Worm (Caenorhabditis elegans) whole organism, mixed stage, embryonic: ENCODE measurements around the gene mlc-1.
A peak's percentile ranks its signal among the peaks of the same experiment; 100 is the strongest.

Experiments used
- M03D4.4 ChIP-seq: sonication (generic microtip); optimal IDR thresholded peaks from 2 replicates; lab custom pipeline; 2017; ENCODE audit warnings: mild to moderate bottlenecking, missing genetic modification characterization, missing compliant biosample characterization
- blmp-1 ChIP-seq: fragments of 150-350 bp; optimal IDR thresholded peaks from 2 replicates; lab custom pipeline; 2014; ENCODE audit warnings: missing biosample characterization, missing genetic modification characterization
- ceh-43 ChIP-seq: fragments of 200-800 bp; sonication (Bioruptor generic); optimal IDR thresholded peaks from 2 replicates; lab custom pipeline; 2018; ENCODE audit warnings: mild to moderate bottlenecking, missing genetic modification characterization, moderate library complexity, missing compliant biosample characterization
- ceh-83 ChIP-seq: fragments of 200-800 bp; sonication (Bioruptor generic); optimal IDR thresholded peaks from 2 replicates; lab custom pipeline; 2018; ENCODE audit warnings: mild to moderate bottlenecking, missing genetic modification characterization, missing compliant biosample characterization
- ces-1 ChIP-seq: fragments of 150-350 bp; optimal IDR thresholded peaks from 2 replicates; lab custom pipeline; 2014; ENCODE audit warnings: missing biosample characterization, missing genetic modification reagents, missing genetic modification characterization
- cnd-1 ChIP-seq: fragments of 200-800 bp; sonication (Bioruptor generic); optimal IDR thresholded peaks from 2 replicates; lab custom pipeline; 2018; ENCODE audit warnings: mild to moderate bottlenecking, missing genetic modification characterization, missing compliant biosample characterization
- drap-1 ChIP-seq: fragments of 200-800 bp; sonication (Bioruptor generic); optimal IDR thresholded peaks from 3 replicates; lab custom pipeline; 2018; ENCODE audit warnings: mild to moderate bottlenecking, missing genetic modification characterization, missing compliant biosample characterization
- elt-1 ChIP-seq: sonication (generic microtip); optimal IDR thresholded peaks from 2 replicates; lab custom pipeline; 2017; ENCODE audit warnings: missing genetic modification characterization, mild to moderate bottlenecking, missing compliant biosample characterization, antibody characterized with exemption, moderate library complexity, borderline replicate concordance; ENCODE audit not compliant: insufficient read depth
- elt-3 ChIP-seq: fragments of 150-350 bp; optimal IDR thresholded peaks from 2 replicates; lab custom pipeline; 2014; ENCODE audit warnings: missing biosample characterization, missing genetic modification characterization
- flh-1 ChIP-seq: fragments of 200-800 bp; sonication (Bioruptor generic); optimal IDR thresholded peaks from 2 replicates; lab custom pipeline; 2018; ENCODE audit warnings: mild to moderate bottlenecking, missing genetic modification characterization, moderate library complexity, missing compliant biosample characterization
- ham-2 ChIP-seq: fragments of 200-800 bp; sonication (Bioruptor generic); optimal IDR thresholded peaks from 2 replicates; lab custom pipeline; 2018; ENCODE audit warnings: mild to moderate bottlenecking, missing genetic modification characterization, missing compliant biosample characterization
- hlh-1 ChIP-seq: fragments of 150-350 bp; optimal IDR thresholded peaks from 2 replicates; lab custom pipeline; 2014; ENCODE audit warnings: missing biosample characterization, missing genetic modification reagents, missing genetic modification characterization
- lin-13 ChIP-seq: fragments of 150-350 bp; optimal IDR thresholded peaks from 2 replicates; lab custom pipeline; 2014; ENCODE audit warnings: missing biosample characterization, missing genetic modification characterization
- lin-32 ChIP-seq: fragments of 200-800 bp; sonication (Bioruptor generic); optimal IDR thresholded peaks from 2 replicates; lab custom pipeline; 2018; ENCODE audit warnings: mild to moderate bottlenecking, missing genetic modification characterization, missing compliant biosample characterization
- lsy-2 ChIP-seq: fragments of 150-350 bp; optimal IDR thresholded peaks from 2 replicates; lab custom pipeline; 2014; ENCODE audit warnings: missing biosample characterization, missing genetic modification characterization
- mab-5 ChIP-seq: fragments of 150-350 bp; optimal IDR thresholded peaks from 2 replicates; lab custom pipeline; 2014; ENCODE audit warnings: missing biosample characterization, missing genetic modification characterization
- mep-1 ChIP-seq: fragments of 150-350 bp; optimal IDR thresholded peaks from 2 replicates; lab custom pipeline; 2017; ENCODE audit warnings: missing biosample characterization, missing genetic modification reagents, missing genetic modification characterization, inconsistent platforms
- mls-2 ChIP-seq: sonication (generic microtip); optimal IDR thresholded peaks from 2 replicates; lab custom pipeline; 2016; ENCODE audit warnings: mild to moderate bottlenecking, missing genetic modification characterization, moderate library complexity, missing compliant biosample characterization
- nhr-2 ChIP-seq: fragments of 150-350 bp; optimal IDR thresholded peaks from 2 replicates; lab custom pipeline; 2014; ENCODE audit warnings: missing biosample characterization, missing genetic modification characterization
- nhr-237 ChIP-seq: fragments of 150-350 bp; optimal IDR thresholded peaks from 2 replicates; lab custom pipeline; 2014; ENCODE audit warnings: missing biosample characterization, missing genetic modification characterization
- nhr-76 ChIP-seq: sonication (generic microtip); optimal IDR thresholded peaks from 2 replicates; lab custom pipeline; 2017; ENCODE audit warnings: missing biosample characterization, missing genetic modification characterization
- pha-4 ChIP-seq: fragments of 150-350 bp; optimal IDR thresholded peaks from 2 replicates; lab custom pipeline; 2018; ENCODE audit warnings: missing biosample characterization, missing genetic modification reagents, missing genetic modification characterization
- sem-2 ChIP-seq: fragments of 200-800 bp; sonication (Bioruptor generic); optimal IDR thresholded peaks from 2 replicates; lab custom pipeline; 2018; ENCODE audit warnings: mild to moderate bottlenecking, missing genetic modification characterization, missing compliant biosample characterization
- sptf-1 ChIP-seq: sonication (generic microtip); optimal IDR thresholded peaks from 2 replicates; lab custom pipeline; 2017; ENCODE audit warnings: mild to moderate bottlenecking, missing genetic modification characterization, moderate library complexity, missing compliant biosample characterization
- tbx-8 ChIP-seq: fragments of 200-800 bp; sonication (Bioruptor generic); optimal IDR thresholded peaks from 2 replicates; lab custom pipeline; 2018; ENCODE audit warnings: mild to moderate bottlenecking, missing genetic modification characterization, moderate library complexity, missing compliant biosample characterization
- unc-120 ChIP-seq: sonication (generic microtip); optimal IDR thresholded peaks from 2 replicates; lab custom pipeline; 2017; ENCODE audit warnings: missing genetic modification characterization, missing compliant biosample characterization; ENCODE audit not compliant: poor library complexity, severe bottlenecking
- unc-39 ChIP-seq: fragments of 150-350 bp; optimal IDR thresholded peaks from 2 replicates; lab custom pipeline; 2014; ENCODE audit warnings: missing biosample characterization, missing genetic modification characterization
- unc-62 ChIP-seq: fragments of 150-350 bp; optimal IDR thresholded peaks from 2 replicates; lab custom pipeline; 2014; ENCODE audit warnings: missing biosample characterization, missing genetic modification reagents, missing genetic modification characterization
- zip-8 ChIP-seq: fragments of 150-350 bp; optimal IDR thresholded peaks from 2 replicates; lab custom pipeline; 2014; ENCODE audit warnings: missing biosample characterization, missing genetic modification characterization
- ztf-11 ChIP-seq: fragments of 150-350 bp; optimal IDR thresholded peaks from 2 replicates; lab custom pipeline; 2014; ENCODE audit warnings: missing biosample characterization, missing genetic modification characterization

mlc-1 gene

DNA sequence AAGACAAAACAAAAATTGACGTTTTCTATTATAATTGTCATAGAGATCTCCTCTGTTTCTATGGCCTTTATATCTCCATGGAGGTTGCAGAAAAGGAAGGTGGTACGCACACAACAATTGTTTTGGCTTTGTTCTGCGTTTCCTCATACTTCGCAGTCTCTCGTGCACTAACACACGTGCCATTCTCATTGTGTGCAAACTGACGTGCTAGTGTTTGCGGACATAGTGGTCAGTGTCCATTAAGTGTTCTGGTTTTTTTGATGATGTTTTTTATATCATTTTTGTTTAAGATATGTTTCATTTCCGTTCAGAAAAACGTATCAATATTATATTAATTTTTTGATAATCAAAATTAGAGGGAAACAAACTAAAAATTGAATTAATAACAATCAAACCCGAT, 7.6 kb upstream of the mlc-1 start, which contains the start of gene C36E6.2:
C36E6.2 (plus strand) TSS at position 261 of the 400 bp plus-strand sequence.
- TF ChIP-seq lsy-2 (tag; lab: Kevin White, UChicago) (peak; percentile 58), elt-1 (no peak), unc-120 (peak; percentile 16), sptf-1 (tag; lab: Kevin White, UChicago) (peak; percentile 59), lin-13 (tag; lab: Kevin White, UChicago) (peak; percentile 57), hlh-1 (tag; lab: Kevin White, UChicago) (peak; percentile 70), nhr-76 (tag; lab: Kevin White, UChicago) (no peak), ces-1 (GFP tag; lab: Kevin White, UChicago) (peak; percentile 57), ham-2 (peak; percentile 60), mls-2 (peak; percentile 39), ztf-11 (tag; lab: Kevin White, UChicago) (no peak), flh-1 (GFP tag; lab: Kevin White, UChicago) (no peak), unc-62 (GFP tag; lab: Kevin White, UChicago) (no peak), drap-1 (GFP tag; lab: Kevin White, UChicago) (peak; percentile 1), mep-1 (tag; lab: Kevin White, UChicago) (peak; percentile 69), zip-8 (tag; lab: Kevin White, UChicago) (no peak), pha-4 (tag; lab: Kevin White, UChicago) (peak; percentile 66), lin-32 (GFP tag; lab: Kevin White, UChicago) (no peak), tbx-8 (GFP tag; lab: Kevin White, UChicago) (no peak), ceh-83 (GFP tag; lab: Kevin White, UChicago) (no peak), cnd-1 (tag; lab: Kevin White, UChicago) (no peak), ceh-43 (GFP tag; lab: Kevin White, UChicago) (peak; percentile 14)

DNA sequence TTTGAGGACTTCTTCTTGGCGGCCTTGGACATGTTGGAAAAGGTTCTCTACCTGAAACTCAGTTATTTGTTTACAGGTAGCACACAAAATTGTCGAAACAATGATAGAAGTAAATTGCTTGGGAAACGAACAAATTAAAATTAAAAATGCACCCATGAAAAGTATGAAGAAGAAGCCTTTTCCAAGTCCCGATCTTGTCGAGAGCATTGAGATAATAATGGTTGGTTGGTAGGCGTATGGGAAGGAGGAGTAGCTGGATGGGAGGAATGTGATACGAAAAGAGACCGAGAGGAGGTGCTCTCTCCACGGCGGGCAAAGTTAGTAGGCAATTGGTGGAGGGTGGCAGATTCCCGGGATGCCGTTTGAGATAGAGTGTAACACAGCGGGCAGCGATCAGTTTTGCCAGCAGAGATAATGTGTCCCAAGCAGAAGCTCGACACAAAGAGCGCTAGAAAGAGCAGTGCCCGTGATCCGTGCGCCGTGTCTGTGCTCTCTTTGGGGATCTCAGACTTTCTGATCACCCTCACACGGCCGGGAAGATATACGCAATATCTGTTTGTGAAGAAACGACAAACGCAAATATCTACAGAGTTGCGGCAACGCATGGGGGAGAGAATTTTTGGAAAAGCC, 2.4 kb upstream of the mlc-1 start, which contains the start of gene mlc-2:
mlc-2 (minus strand) TSS at position 51 of the 630 bp plus-strand sequence.
- TF ChIP-seq ceh-83 (GFP tag; lab: Kevin White, UChicago): no peak
- TF ChIP-seq M03D4.4: peak; percentile 51
- TF ChIP-seq ceh-43 (GFP tag; lab: Kevin White, UChicago): no peak
- TF ChIP-seq drap-1 (GFP tag; lab: Kevin White, UChicago): no peak
- TF ChIP-seq hlh-1 (tag; lab: Kevin White, UChicago): peak; percentile 72
- TF ChIP-seq lin-32 (GFP tag; lab: Kevin White, UChicago): no peak
- TF ChIP-seq unc-62 (GFP tag; lab: Kevin White, UChicago): peak; percentile 37
- TF ChIP-seq mls-2: no peak
- TF ChIP-seq sem-2: no peak
- TF ChIP-seq pha-4 (tag; lab: Kevin White, UChicago): no peak
- no peak for TF ChIP-seq lin-13 (tag; lab: Kevin White, UChicago)
- TF ChIP-seq unc-120: peak; percentile 97
- TF ChIP-seq mab-5 (tag; lab: Kevin White, UChicago): no peak
- TF ChIP-seq nhr-76 (tag; lab: Kevin White, UChicago): no peak

DNA sequence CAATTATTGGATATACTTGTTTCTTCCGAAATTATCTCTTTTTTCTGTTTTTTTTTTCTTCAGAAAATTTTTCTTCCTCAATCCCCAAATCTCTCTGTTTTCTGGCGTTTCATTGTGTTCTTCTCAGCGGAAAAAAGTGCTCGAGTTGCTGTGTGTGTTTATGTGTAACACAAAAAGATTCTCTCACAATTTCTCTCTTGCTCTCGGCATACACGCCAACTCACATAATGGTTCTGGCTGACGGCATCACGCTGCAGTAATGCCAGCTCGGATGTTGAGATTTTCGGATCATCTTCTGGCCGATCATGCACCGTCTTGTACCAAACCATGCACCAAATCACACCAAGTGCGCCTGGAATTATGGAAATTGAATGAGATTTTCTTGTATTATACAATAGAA, 2.9 kb downstream of the mlc-1 start:
- no peak for TF ChIP-seq lin-32 (GFP tag; lab: Kevin White, UChicago)
- TF ChIP-seq hlh-1 (tag; lab: Kevin White, UChicago): peak; percentile 32
- TF ChIP-seq unc-39 (tag; lab: Kevin White, UChicago): no peak
- TF ChIP-seq mls-2: no peak
- no peak for TF ChIP-seq mab-5 (tag; lab: Kevin White, UChicago)
- no peak for TF ChIP-seq nhr-237 (tag; lab: Kevin White, UChicago)
- TF ChIP-seq blmp-1 (tag; lab: Kevin White, UChicago): no peak

DNA sequence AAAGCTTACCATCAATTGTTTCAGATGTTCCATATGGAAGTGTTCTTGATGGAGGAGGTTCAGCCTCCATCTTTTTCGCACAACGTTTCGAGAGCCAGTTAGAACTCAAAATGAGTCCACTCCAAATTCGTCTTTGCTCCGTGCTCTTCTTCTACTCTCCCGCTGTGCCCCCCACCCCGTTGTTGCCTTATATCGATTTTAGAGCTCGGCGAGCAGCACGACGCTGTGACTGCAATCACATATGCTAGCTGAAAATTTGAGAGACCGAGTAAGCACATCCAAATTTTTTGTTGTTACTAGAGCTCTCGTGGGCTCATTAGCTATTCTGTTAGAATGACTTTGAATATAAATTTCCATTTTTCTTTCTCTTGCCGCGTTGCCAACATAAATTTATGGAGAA, 5.8 kb downstream of the mlc-1 start, which contains the start of gene slc-17.1:
slc-17.1 (minus strand) TSS at position 101 of the 400 bp plus-strand sequence.
- TF ChIP-seq unc-120 (no peak), ham-2 (no peak), elt-3 (tag; lab: Kevin White, UChicago) (no peak), nhr-2 (tag; lab: Kevin White, UChicago) (no peak), flh-1 (GFP tag; lab: Kevin White, UChicago) (no peak)

DNA sequence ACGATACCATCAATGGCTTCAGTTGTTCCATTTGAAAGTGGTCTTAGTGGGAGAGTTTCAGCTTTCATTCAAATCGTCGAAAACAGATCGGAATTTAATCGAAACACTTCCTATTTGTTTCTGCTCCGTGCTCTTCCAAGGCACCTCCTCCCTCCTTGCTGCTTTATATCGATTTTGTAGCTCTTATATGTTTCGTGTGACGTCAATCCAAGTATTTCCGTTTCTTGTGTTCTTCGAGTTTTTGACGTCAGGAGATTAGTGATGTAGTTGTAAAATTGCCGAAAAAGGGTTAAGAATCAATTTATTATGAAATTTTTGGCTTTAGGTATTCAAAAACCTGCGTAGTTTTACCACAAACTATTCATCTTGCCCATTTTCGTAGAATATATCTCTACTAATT, 7.6 kb downstream of the mlc-1 start, which contains the start of gene ZK54.3:
ZK54.3 (minus strand) TSS at position 391 of the 400 bp plus-strand sequence.
- TF ChIP-seq mab-5 (tag; lab: Kevin White, UChicago): no peak
- TF ChIP-seq nhr-76 (tag; lab: Kevin White, UChicago): no peak
- no peak for TF ChIP-seq elt-1
- no peak for TF ChIP-seq lin-13 (tag; lab: Kevin White, UChicago)
- no peak for TF ChIP-seq flh-1 (GFP tag; lab: Kevin White, UChicago)
